Worm (Caenorhabditis elegans): Measurements from ENCODE around the gene lipl-4.

DNA sequence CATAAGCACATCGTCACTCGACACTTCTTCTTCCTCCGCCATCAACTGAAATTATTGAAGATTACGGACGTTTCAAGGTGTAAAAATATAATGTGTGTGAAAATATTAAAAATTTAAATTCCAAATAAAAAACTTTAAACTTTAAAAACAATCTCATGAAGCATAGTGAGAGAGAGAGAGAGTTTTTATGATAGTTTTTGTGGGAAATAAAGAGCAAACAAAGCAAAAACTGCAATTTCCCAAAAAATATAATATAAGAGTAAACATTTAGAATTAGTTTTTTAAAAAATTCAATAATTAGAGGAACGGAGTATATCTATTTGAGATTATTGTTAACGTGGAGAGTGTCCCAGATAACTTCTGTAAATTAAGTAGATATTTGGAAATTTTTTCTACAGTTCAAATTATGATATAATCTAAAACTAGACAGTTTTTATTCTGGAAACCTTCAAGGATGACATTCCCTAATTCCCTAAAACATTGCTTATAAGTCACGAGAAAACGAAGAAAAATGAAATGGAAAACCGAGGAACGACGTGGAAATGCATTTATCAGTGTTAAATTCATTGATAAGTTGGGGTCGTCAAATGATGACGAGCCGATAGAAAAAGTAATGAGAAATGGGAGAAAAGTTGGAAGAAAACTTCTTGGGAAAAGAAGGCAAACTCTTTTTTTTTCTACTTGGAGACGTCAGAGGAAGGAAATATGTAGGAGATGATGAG is 3.4 kb upstream of the lipl-4 start, which contains the start of gene dre-1:
- TF ChIP-seq pha-4 (tag; optimal IDR thresholded peaks at IDR 0.05) (no peak), snpc-1.1 (tag; optimal IDR thresholded peaks at IDR 0.05; ENCODE audit: insufficient read depth) (no peak), sdz-38 (tag; optimal IDR thresholded peaks at IDR 0.05) (no peak), snpc-3.4 (tag; optimal IDR thresholded peaks at IDR 0.05) (no peak), egl-44 (GFP tag; IDR thresholded peaks at IDR 0.05) (no peak), gei-17 (GFP tag; optimal IDR thresholded peaks at IDR 0.05) (no peak), hmg-20 (GFP tag; IDR thresholded peaks at IDR 0.05) (no peak), nhr-179 (tag; optimal IDR thresholded peaks at IDR 0.05) (no peak), hrde-1 (tag; optimal IDR thresholded peaks at IDR 0.05; ENCODE audit: borderline replicate concordance) (no peak), attf-3 (GFP tag; conservative IDR thresholded peaks at IDR 0.05) (no peak)

All from whole organism, young adult.